Worm (Caenorhabditis elegans): ENCODE measurements around the gene pah-1.

The pah-1 gene

ce11 chrII:8747939-8748352 is 18.9 kb downstream of the pah-1 start (continued):
- peak in 1 of 2 experiments; percentile 82 for TF ChIP-seq daf-16 (GFP tag; optimal IDR thresholded peaks at IDR 0.05)
- TF ChIP-seq daf-16 (tag; optimal IDR thresholded peaks at IDR 0.05), result peak; percentile 98
- peak; percentile 33 for TF ChIP-seq hlh-11 (tag; optimal IDR thresholded peaks at IDR 0.05)
- TF ChIP-seq mxl-3 (GFP tag; optimal IDR thresholded peaks at IDR 0.05), result peak; percentile 7
- TF ChIP-seq lin-13 (GFP tag; optimal IDR thresholded peaks at IDR 0.05), result no peak
- no peak for TF ChIP-seq tra-1 (GFP tag; IDR thresholded peaks at IDR 0.05)
- TF ChIP-seq arid-1 (GFP tag; conservative IDR thresholded peaks at IDR 0.05), result no peak
- peak in 1 of 2 experiments; percentile 33 for TF ChIP-seq hif-1 (tag; optimal IDR thresholded peaks at IDR 0.05)
- no peak for TF ChIP-seq aha-1 (tag)
- TF ChIP-seq hlh-30 (tag; optimal IDR thresholded peaks at IDR 0.05; ENCODE audit: insufficient read depth), result peak; percentile 31

DNA sequence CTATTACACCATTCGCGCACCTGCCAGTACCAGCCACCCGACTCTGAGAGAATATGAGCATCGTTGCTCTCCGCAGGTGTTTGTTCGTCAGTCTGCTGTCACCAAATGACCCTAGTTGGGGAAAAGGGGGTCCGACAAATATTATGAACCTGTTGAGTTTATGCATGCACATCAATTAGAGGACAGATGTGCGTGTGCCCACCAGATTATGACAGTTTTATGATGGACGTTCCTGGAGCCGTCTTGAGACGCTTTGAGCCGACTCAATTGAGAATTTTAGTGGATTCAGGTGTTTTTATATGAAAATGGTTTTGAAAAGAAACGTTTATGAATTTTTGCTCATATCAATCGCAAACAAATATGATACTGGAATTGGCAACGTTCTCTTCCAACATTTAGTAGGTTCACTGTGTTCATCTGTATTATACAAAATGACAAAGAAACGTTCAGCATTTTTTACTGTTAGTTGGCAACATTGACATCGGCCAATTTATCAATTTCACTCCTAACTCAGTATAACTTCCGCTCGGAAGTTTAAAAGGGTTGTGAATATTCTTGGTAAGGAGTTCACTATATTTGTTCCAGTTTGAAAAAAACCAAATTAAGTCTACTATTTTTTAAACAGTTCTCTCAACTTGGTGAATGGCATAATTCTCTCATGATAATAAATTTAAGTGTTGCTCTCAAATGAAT is 19.4 kb downstream of the pah-1 start:
- peak; percentile 14 for TF ChIP-seq rbr-2 (tag; optimal IDR thresholded peaks at IDR 0.05)
- TF ChIP-seq sdz-12 (GFP tag; optimal IDR thresholded peaks at IDR 0.05), result no peak
- peak; percentile 48; the same call in 1 of the 2 replicates for TF ChIP-seq mdt-29 (GFP tag; IDR thresholded peaks at IDR 0.05)
- TF ChIP-seq ceh-20 (GFP tag; IDR thresholded peaks at IDR 0.05), result peak; percentile 78; the same call in 1 of the 2 replicates
- peak; percentile 58; the same call in 1 of the 2 replicates for TF ChIP-seq snpc-1.2 (GFP tag; IDR thresholded peaks at IDR 0.05)
- no peak; the same call in none of the 2 replicates for TF ChIP-seq php-3 (GFP tag; IDR thresholded peaks at IDR 0.05)
- TF ChIP-seq nhr-28 (tag; optimal IDR thresholded peaks at IDR 0.05), result peak; percentile 15
- peak; percentile 40; the same call in 1 of the 2 replicates for TF ChIP-seq lin-1 (GFP tag; IDR thresholded peaks at IDR 0.05)
- no peak for TF ChIP-seq set-16 (GFP tag; IDR thresholded peaks at IDR 0.05)
- TF ChIP-seq nhr-42 (GFP tag; IDR thresholded peaks at IDR 0.05), result peak; percentile 54
- 0 out of 2 replicates have a peak, but pooled peaks have one; percentile 34 for TF ChIP-seq Y105C5A.15 (GFP tag; IDR thresholded peaks at IDR 0.05)
- TF ChIP-seq hlh-30 (tag; optimal IDR thresholded peaks at IDR 0.05; ENCODE audit: insufficient read depth), result peak; percentile 9
- TF ChIP-seq snpc-4 (tag; optimal IDR thresholded peaks at IDR 0.05), result no peak
- peak; percentile 22 for TF ChIP-seq gei-8 (GFP tag; optimal IDR thresholded peaks at IDR 0.05)
- peak; percentile 57 for TF ChIP-seq spr-1 (tag; optimal IDR thresholded peaks at IDR 0.05)
- no peak for TF ChIP-seq nhr-237 (tag; optimal IDR thresholded peaks at IDR 0.05)
- TF ChIP-seq fos-1 (tag; optimal IDR thresholded peaks at IDR 0.05), result peak; percentile 20
- TF ChIP-seq mxl-3 (GFP tag; optimal IDR thresholded peaks at IDR 0.05), result peak; percentile 14
- no peak; the same call in 1 of the 2 replicates for TF ChIP-seq dmd-9 (GFP tag; IDR thresholded peaks at IDR 0.05)
- TF ChIP-seq ceh-32 (tag; optimal IDR thresholded peaks at IDR 0.05; ENCODE audit: poor library complexity), result no peak
- no peak for TF ChIP-seq F26F4.8 (GFP tag; conservative IDR thresholded peaks at IDR 0.05)
- TF ChIP-seq arid-1 (GFP tag; conservative IDR thresholded peaks at IDR 0.05), result peak; percentile 71
- peak; percentile 41 for TF ChIP-seq nhr-111 (GFP tag; optimal IDR thresholded peaks at IDR 0.05)
- peak in 1 of 2 experiments; percentile 45 for TF ChIP-seq hif-1 (tag; optimal IDR thresholded peaks at IDR 0.05)
- peak; percentile 30 for TF ChIP-seq nhr-6 (tag; optimal IDR thresholded peaks at IDR 0.05)
- TF ChIP-seq attf-4 (tag; optimal IDR thresholded peaks at IDR 0.05), result no peak
- peak; percentile 4 for TF ChIP-seq nhr-76 (tag; optimal IDR thresholded peaks at IDR 0.05)
- peak; percentile 47 to 51 for TF ChIP-seq lsy-2 (tag; optimal IDR thresholded peaks at IDR 0.05)
- TF ChIP-seq madf-9 (GFP tag; conservative IDR thresholded peaks at IDR 0.05), result no peak; the same call in 1 of the 2 replicates
- no peak; the same call in none of the 2 replicates for TF ChIP-seq ctbp-1 (GFP tag; IDR thresholded peaks at IDR 0.05)
- no peak for TF ChIP-seq daf-8 (GFP tag; IDR thresholded peaks at IDR 0.05)
- peak; percentile 67 for TF ChIP-seq nhr-25 (tag; optimal IDR thresholded peaks at IDR 0.05; ENCODE audit: borderline replicate concordance, insufficient read depth)
- no peak for TF ChIP-seq zip-2 (tag; optimal IDR thresholded peaks at IDR 0.05)
- peak in 1 of 2 experiments; percentile 11 for TF ChIP-seq daf-16 (GFP tag; optimal IDR thresholded peaks at IDR 0.05)
- TF ChIP-seq daf-16 (tag; optimal IDR thresholded peaks at IDR 0.05), result peak; percentile 74
- TF ChIP-seq F37D6.2 (tag; optimal IDR thresholded peaks at IDR 0.05), result no peak
- TF ChIP-seq skn-1 (tag; optimal IDR thresholded peaks at IDR 0.05), result no peak
- TF ChIP-seq T26A8.4 (GFP tag; IDR thresholded peaks at IDR 0.05), result peak; percentile 82
- no peak for TF ChIP-seq nhr-41 (GFP tag; IDR thresholded peaks at IDR 0.05)
- no peak for TF ChIP-seq saeg-2 (GFP tag; IDR thresholded peaks at IDR 0.05)
- TF ChIP-seq F44E2.7 (GFP tag; IDR thresholded peaks at IDR 0.05), result peak; percentile 54; the same call in 1 of the 2 replicates
- peak; percentile 77; the same call in 1 of the 2 replicates for TF ChIP-seq tra-1 (GFP tag; IDR thresholded peaks at IDR 0.05)
- TF ChIP-seq aly-2 (tag; optimal IDR thresholded peaks at IDR 0.05), result no peak
